Worm (Caenorhabditis elegans) whole organism, early embryonic: ENCODE results near the gene srh-134.

ENCODE experiments used
- aly-1 ChIP-seq: sonication (generic microtip); optimal IDR thresholded peaks from 2 replicates; lab custom pipeline; 2016; ENCODE audit warnings: missing genetic modification characterization, missing compliant biosample characterization
- ama-1 ChIP-seq: fragments of 150-350 bp; optimal IDR thresholded peaks from 2 replicates; lab custom pipeline; 2014
- hnd-1 ChIP-seq: sonication (generic microtip); optimal IDR thresholded peaks from 2 replicates; lab custom pipeline; 2016; ENCODE audit warnings: missing genetic modification characterization, missing compliant biosample characterization
- sea-1 ChIP-seq: fragments of 200-800 bp; sonication (Bioruptor generic); conservative IDR thresholded peaks from 2 replicates; pipeline ENCODE4 v1.3.6; 2022; ENCODE audit warnings: missing genetic modification characterization, missing compliant biosample characterization

- TF ChIP-seq ama-1 (lab: Kevin White, UChicago) (no peak), sea-1 (no peak), aly-1 (tag; lab: Kevin White, UChicago) (no peak), hnd-1 (tag; lab: Kevin White, UChicago) (no peak)
Observed at ce11 chrV:17978207-17978606, 38.9 kb downstream of the srh-134 start.
